Fruit fly (Drosophila melanogaster): ENCODE measurements around the gene omd.
A peak's percentile ranks its signal among the peaks of the same experiment; 100 is the strongest.

omd gene

dm6 chr3R:13710645-13711044 lies 23.6 kb upstream of the omd start (continued):
- TF ChIP-seq CG4318 (GFP tag; optimal IDR thresholded peaks at IDR 0.05) = no peak
- no peak for TF ChIP-seq CG34406 (GFP tag; optimal IDR thresholded peaks at IDR 0.05)
- no peak for TF ChIP-seq net (GFP tag; optimal IDR thresholded peaks at IDR 0.05)
- no peak for TF ChIP-seq CG11902 (GFP tag; optimal IDR thresholded peaks at IDR 0.05)
- no peak for TF ChIP-seq fd59A (GFP tag; optimal IDR thresholded peaks at IDR 0.05)
- no peak for TF ChIP-seq Blimp-1 (GFP tag; optimal IDR thresholded peaks at IDR 0.05)
- TF ChIP-seq CG11294 (GFP tag; IDR thresholded peaks at IDR 0.05) = no peak
- TF ChIP-seq CG6163 (GFP tag; IDR thresholded peaks at IDR 0.05) = peak; percentile 30; the same call in 2 of the 3 replicates
- TF ChIP-seq CG15336 (GFP tag; IDR thresholded peaks at IDR 0.05) = 0 out of 2 replicates have a peak, but pooled peaks have one; percentile 26
- TF ChIP-seq fd85E (GFP tag; optimal IDR thresholded peaks at IDR 0.05) = no peak
- TF ChIP-seq CG6276 (GFP tag; optimal IDR thresholded peaks at IDR 0.05) = no peak
- TF ChIP-seq CG10669 (GFP tag; optimal IDR thresholded peaks at IDR 0.05) = no peak
- TF ChIP-seq Hr39 (GFP tag; optimal IDR thresholded peaks at IDR 0.05) = peak; percentile 11
- no peak for TF ChIP-seq spab (GFP tag; optimal IDR thresholded peaks at IDR 0.05)
- TF ChIP-seq Hr38 (GFP tag; optimal IDR thresholded peaks at IDR 0.05) = no peak
- TF ChIP-seq esn (GFP tag; optimal IDR thresholded peaks at IDR 0.05) = peak; percentile 33
- TF ChIP-seq achi (GFP tag; optimal IDR thresholded peaks at IDR 0.05) = no peak
- TF ChIP-seq CG3919 (GFP tag; optimal IDR thresholded peaks at IDR 0.05) = peak; percentile 28
- no peak for TF ChIP-seq CG6854 (GFP tag; optimal IDR thresholded peaks at IDR 0.05)
- TF ChIP-seq fkh (GFP tag; optimal IDR thresholded peaks at IDR 0.05) = no peak
- TF ChIP-seq Smox (GFP tag; optimal IDR thresholded peaks at IDR 0.05) = peak; percentile 21
- TF ChIP-seq CG16779 (tag; optimal IDR thresholded peaks at IDR 0.05) = no peak
- peak; percentile 53 for TF ChIP-seq Eip78C (GFP tag)

dm6 chr3R:13709839-13710238 lies 22.8 kb upstream of the omd start, which contains the start of gene Argp:
Gene Argp, minus strand, starts transcription at chr3R:13709939.
- TF ChIP-seq CG4318 (GFP tag; optimal IDR thresholded peaks at IDR 0.05) (no peak), Hr4 (GFP tag; optimal IDR thresholded peaks at IDR 0.05) (no peak), dsx (GFP tag; optimal IDR thresholded peaks at IDR 0.05; ENCODE audit: poor library complexity, severe bottlenecking) (no peak), Met (GFP tag; optimal IDR thresholded peaks at IDR 0.05) (no peak), net (GFP tag; optimal IDR thresholded peaks at IDR 0.05) (no peak), CG6854 (GFP tag; optimal IDR thresholded peaks at IDR 0.05) (no peak)

DNA sequence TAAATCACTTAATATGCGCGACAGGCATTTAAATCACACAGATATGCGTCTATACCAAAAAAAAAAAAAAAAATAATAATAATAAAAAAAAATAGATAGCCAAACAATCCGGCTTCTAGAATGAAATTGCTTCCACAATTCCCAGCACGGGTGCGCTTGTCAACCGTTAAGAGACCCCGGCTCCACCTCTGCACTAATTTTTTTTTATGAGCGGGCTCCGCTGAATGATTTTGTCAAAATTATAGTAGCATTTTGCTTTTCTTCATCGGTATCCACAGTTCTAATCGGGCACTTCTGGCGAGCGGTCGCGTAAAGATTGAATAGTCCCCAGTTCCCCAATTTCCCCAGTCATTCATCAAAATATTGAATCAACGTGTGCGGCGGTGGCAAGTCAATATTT lies 19.4 kb upstream of the omd start, which contains the start of gene Adgf-C:
TSS of gene Adgf-C (plus strand) at position 301 of the 400 bp plus-strand sequence.
- TF ChIP-seq Ets21C (GFP tag; optimal IDR thresholded peaks at IDR 0.05) (no peak), fkh (GFP tag; optimal IDR thresholded peaks at IDR 0.05) (no peak), fd59A (GFP tag; optimal IDR thresholded peaks at IDR 0.05) (no peak), CG3032 (tag; optimal IDR thresholded peaks at IDR 0.05) (no peak), Eip93F (GFP tag; optimal IDR thresholded peaks at IDR 0.05) (no peak), Ets96B (tag; optimal IDR thresholded peaks at IDR 0.05) (no peak), CG6808 (GFP tag; optimal IDR thresholded peaks at IDR 0.05) (no peak), CG10669 (GFP tag; optimal IDR thresholded peaks at IDR 0.05) (no peak), CG34406 (GFP tag; optimal IDR thresholded peaks at IDR 0.05) (no peak), Gug (GFP tag; IDR thresholded peaks at IDR 0.05) (no peak), fd85E (GFP tag; optimal IDR thresholded peaks at IDR 0.05) (no peak), CG1621 (tag; optimal IDR thresholded peaks at IDR 0.05) (no peak), Hr38 (GFP tag; optimal IDR thresholded peaks at IDR 0.05) (no peak), Sox15 (GFP tag; optimal IDR thresholded peaks at IDR 0.05) (no peak), spab (GFP tag; optimal IDR thresholded peaks at IDR 0.05) (no peak), CG11902 (GFP tag; optimal IDR thresholded peaks at IDR 0.05) (no peak), CG6792 (GFP tag; optimal IDR thresholded peaks at IDR 0.05) (no peak)

DNA sequence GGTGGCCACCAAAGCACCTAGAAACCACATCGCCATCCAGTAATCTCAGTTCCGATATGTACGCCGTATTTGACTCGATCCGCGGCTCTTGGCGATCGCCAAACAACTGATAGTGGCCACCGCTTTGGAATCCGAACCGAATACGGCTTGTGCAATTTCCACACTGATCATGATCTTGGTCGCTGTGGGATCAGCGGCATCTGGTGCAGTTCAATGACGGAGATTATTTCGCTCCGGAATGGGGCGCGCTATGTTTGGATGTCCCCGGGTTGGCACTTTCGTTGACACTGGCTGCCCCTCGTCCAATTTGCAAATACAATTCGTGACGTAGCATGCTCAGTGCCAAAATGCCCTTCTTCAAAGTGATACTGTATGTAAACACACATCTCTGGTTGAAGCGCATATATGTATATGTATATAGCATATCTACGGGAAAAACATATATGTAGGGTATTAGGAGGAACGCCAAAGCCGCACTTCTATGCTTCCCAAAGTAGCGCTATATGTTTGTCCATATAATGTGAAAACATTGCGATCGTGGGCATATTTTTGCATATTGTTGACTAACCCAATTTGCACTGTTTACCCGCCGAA lies 18.4 kb upstream of the omd start, which contains the start of gene Adgf-D:
TSS of gene Adgf-D (minus strand) at position 111 of the 594 bp plus-strand sequence.
- TF ChIP-seq CG34406 (GFP tag; optimal IDR thresholded peaks at IDR 0.05) (no peak), Gug (GFP tag; IDR thresholded peaks at IDR 0.05) (no peak), CG31627 (GFP tag; optimal IDR thresholded peaks at IDR 0.05) (no peak), fd59A (GFP tag; optimal IDR thresholded peaks at IDR 0.05) (no peak), CG6163 (GFP tag; IDR thresholded peaks at IDR 0.05) (0 out of 3 replicates have a peak, but pooled peaks have one; percentile 19), Ets21C (GFP tag; optimal IDR thresholded peaks at IDR 0.05) (no peak), pdm3 (GFP tag; optimal IDR thresholded peaks at IDR 0.05) (no peak), vri (GFP tag; optimal IDR thresholded peaks at IDR 0.05) (no peak), CG11902 (GFP tag; optimal IDR thresholded peaks at IDR 0.05) (no peak), spab (GFP tag; optimal IDR thresholded peaks at IDR 0.05) (no peak), svp (GFP tag) (peak; percentile 91), Smox (GFP tag; optimal IDR thresholded peaks at IDR 0.05) (no peak), CG3032 (tag; optimal IDR thresholded peaks at IDR 0.05) (no peak), Eip75B (GFP tag; optimal IDR thresholded peaks at IDR 0.05) (no peak), cyc (GFP tag; optimal IDR thresholded peaks at IDR 0.05) (no peak), achi (GFP tag; optimal IDR thresholded peaks at IDR 0.05) (no peak), OdsH (GFP tag; optimal IDR thresholded peaks at IDR 0.05) (no peak)

Data from whole organism, prepupa.